Worm (Caenorhabditis elegans) whole organism, L3 larva: ENCODE results near the gene gop-2.

Experiments
- ZK546.5 ChIP-seq: sonication (generic microtip); optimal IDR thresholded peaks from 2 replicates; lab custom pipeline; 2017; ENCODE audit warnings: missing biosample characterization, missing genetic modification characterization
- ama-1 ChIP-seq: fragments of 150-350 bp; optimal IDR thresholded peaks from 2 replicates; lab custom pipeline; 2018
- ceh-16 ChIP-seq: sonication (generic microtip); optimal IDR thresholded peaks from 2 replicates; lab custom pipeline; 2017; ENCODE audit warnings: missing biosample characterization, missing genetic modification characterization
- ceh-28 ChIP-seq: fragments of 150-350 bp; optimal IDR thresholded peaks from 2 replicates; lab custom pipeline; 2014; ENCODE audit warnings: missing biosample characterization, missing genetic modification reagents, missing genetic modification characterization
- ceh-9 ChIP-seq: sonication (generic microtip); optimal IDR thresholded peaks from 2 replicates; lab custom pipeline; 2018; ENCODE audit warnings: missing biosample characterization, missing genetic modification characterization
- daf-12 ChIP-seq: fragments of 150-350 bp; optimal IDR thresholded peaks from 2 replicates; lab custom pipeline; 2014; ENCODE audit warnings: missing biosample characterization, missing genetic modification reagents, missing genetic modification characterization
- elt-1 ChIP-seq: fragments of 150-350 bp; optimal IDR thresholded peaks from 2 replicates; lab custom pipeline; 2014; ENCODE audit warnings: missing biosample characterization, missing genetic modification characterization
- elt-2 ChIP-seq: sonication (generic microtip); optimal IDR thresholded peaks from 2 replicates; lab custom pipeline; 2016; ENCODE audit warnings: missing genetic modification reagents, mild to moderate bottlenecking, missing genetic modification characterization, missing compliant biosample characterization
- elt-3 ChIP-seq, 3 experiments: fragments of 150-350 bp in 1 of 3; sonication (generic microtip) in 2 of 3; optimal IDR thresholded peaks; 2 replicates in 2 of 3; 4 replicates in 1 of 3; lab custom pipeline; 2014 to 2017; ENCODE audit warnings: missing biosample characterization in 3 of 3, missing genetic modification characterization in 3 of 3
- eor-1 ChIP-seq, 2 experiments: fragments of 150-350 bp; optimal IDR thresholded peaks; 2 replicates each; lab custom pipeline; 2014 to 2018; ENCODE audit warnings: missing biosample characterization in 2 of 2, missing genetic modification characterization in 2 of 2
- fkh-2 ChIP-seq: fragments of 150-350 bp; optimal IDR thresholded peaks from 2 replicates; lab custom pipeline; 2014; ENCODE audit warnings: missing biosample characterization, missing genetic modification reagents, missing genetic modification characterization
- fos-1 ChIP-seq: fragments of 150-350 bp; optimal IDR thresholded peaks from 2 replicates; lab custom pipeline; 2014; ENCODE audit warnings: missing biosample characterization, missing genetic modification characterization
- jun-1 ChIP-seq: fragments of 150-350 bp; optimal IDR thresholded peaks from 2 replicates; lab custom pipeline; 2014; ENCODE audit warnings: missing biosample characterization, missing genetic modification reagents, missing genetic modification characterization
- lin-15B ChIP-seq: fragments of 150-350 bp; optimal IDR thresholded peaks from 2 replicates; lab custom pipeline; 2014; ENCODE audit warnings: missing biosample characterization, missing genetic modification characterization
- lin-39 ChIP-seq: fragments of 150-350 bp; optimal IDR thresholded peaks from 2 replicates; lab custom pipeline; 2018; ENCODE audit warnings: missing biosample characterization, missing genetic modification reagents, missing genetic modification characterization
- lsy-12 ChIP-seq: sonication (generic microtip); optimal IDR thresholded peaks from 2 replicates; lab custom pipeline; 2016; ENCODE audit warnings: mild to moderate bottlenecking, missing genetic modification characterization, missing compliant biosample characterization
- mdl-1 ChIP-seq: fragments of 150-350 bp; optimal IDR thresholded peaks from 2 replicates; lab custom pipeline; 2014; ENCODE audit warnings: missing biosample characterization, missing genetic modification characterization
- mml-1 ChIP-seq: fragments of 150-350 bp; sonication (generic microtip); optimal IDR thresholded peaks from 3 replicates; lab custom pipeline; 2014; ENCODE audit warnings: missing biosample characterization, missing genetic modification characterization
- nfya-1 ChIP-seq: sonication (generic microtip); optimal IDR thresholded peaks from 2 replicates; lab custom pipeline; 2017; ENCODE audit warnings: missing genetic modification characterization, mild to moderate bottlenecking, missing compliant biosample characterization, antibody characterized with exemption, moderate library complexity; ENCODE audit not compliant: insufficient read depth
- nhr-12 ChIP-seq: fragments of 150-350 bp; optimal IDR thresholded peaks from 2 replicates; lab custom pipeline; 2014; ENCODE audit warnings: missing biosample characterization, missing genetic modification characterization
- nhr-237 ChIP-seq: fragments of 150-350 bp; optimal IDR thresholded peaks from 2 replicates; lab custom pipeline; 2014; ENCODE audit warnings: missing biosample characterization, missing genetic modification characterization
- nhr-28 ChIP-seq: fragments of 150-350 bp; optimal IDR thresholded peaks from 2 replicates; lab custom pipeline; 2014; ENCODE audit warnings: missing biosample characterization, missing genetic modification characterization
- nhr-43 ChIP-seq: sonication (generic microtip); optimal IDR thresholded peaks from 2 replicates; lab custom pipeline; 2016; ENCODE audit warnings: mild to moderate bottlenecking, missing genetic modification characterization, missing compliant biosample characterization; ENCODE audit not compliant: poor library complexity, severe bottlenecking
- nhr-67 ChIP-seq: fragments of 150-350 bp; optimal IDR thresholded peaks from 2 replicates; lab custom pipeline; 2014; ENCODE audit warnings: missing biosample characterization, missing genetic modification characterization
- nhr-76 ChIP-seq: fragments of 150-350 bp; sonication (generic microtip); optimal IDR thresholded peaks from 5 replicates; lab custom pipeline; 2014; ENCODE audit warnings: missing biosample characterization, missing genetic modification characterization
- nhr-77 ChIP-seq: fragments of 150-350 bp; optimal IDR thresholded peaks from 2 replicates; lab custom pipeline; 2014; ENCODE audit warnings: missing biosample characterization, missing genetic modification characterization
- pha-4 ChIP-seq: fragments of 150-350 bp; optimal IDR thresholded peaks from 2 replicates; lab custom pipeline; 2014; ENCODE audit warnings: missing biosample characterization, missing genetic modification reagents, missing genetic modification characterization
- pqm-1 ChIP-seq: fragments of 150-350 bp; optimal IDR thresholded peaks from 2 replicates; lab custom pipeline; 2017; ENCODE audit warnings: missing biosample characterization, missing genetic modification characterization, inconsistent platforms
- sea-2 ChIP-seq: fragments of 150-350 bp; sonication (generic microtip); optimal IDR thresholded peaks from 4 replicates; lab custom pipeline; 2014; ENCODE audit warnings: missing biosample characterization, missing genetic modification reagents, missing genetic modification characterization
- snpc-4 ChIP-seq: fragments of 150-350 bp; optimal IDR thresholded peaks from 2 replicates; lab custom pipeline; 2014; ENCODE audit warnings: missing biosample characterization, missing genetic modification characterization
- tbx-2 ChIP-seq: sonication (generic microtip); optimal IDR thresholded peaks from 2 replicates; lab custom pipeline; 2016; ENCODE audit warnings: mild to moderate bottlenecking, missing genetic modification characterization, missing compliant biosample characterization
- unc-39 ChIP-seq: sonication (generic microtip); optimal IDR thresholded peaks from 4 replicates; lab custom pipeline; 2017; ENCODE audit warnings: missing biosample characterization, missing genetic modification characterization
- unc-62 ChIP-seq: fragments of 150-350 bp; sonication (generic microtip); optimal IDR thresholded peaks from 4 replicates; lab custom pipeline; 2014; ENCODE audit warnings: missing biosample characterization, missing genetic modification reagents, missing genetic modification characterization
- ztf-11 ChIP-seq: fragments of 150-350 bp; optimal IDR thresholded peaks from 2 replicates; lab custom pipeline; 2014; ENCODE audit warnings: missing biosample characterization, missing genetic modification characterization

The gop-2 gene

ce11 chrIII:5254108-5254507 lies 4.7 kb upstream of the gop-2 start, which contains the start of the genes sumv-1 and gop-1:
Gene sumv-1 (minus strand): TSS chrIII:5254187.
Gene gop-1 (plus strand): TSS chrIII:5254438.
- no peak for TF ChIP-seq nhr-12 (tag; lab: Kevin White, UChicago)
- no peak for TF ChIP-seq ztf-11 (tag; lab: Kevin White, UChicago)
- peak; percentile 42 for TF ChIP-seq pha-4 (tag; lab: Kevin White, UChicago)
- TF ChIP-seq, all 47 proteins: peak for 1

DNA sequence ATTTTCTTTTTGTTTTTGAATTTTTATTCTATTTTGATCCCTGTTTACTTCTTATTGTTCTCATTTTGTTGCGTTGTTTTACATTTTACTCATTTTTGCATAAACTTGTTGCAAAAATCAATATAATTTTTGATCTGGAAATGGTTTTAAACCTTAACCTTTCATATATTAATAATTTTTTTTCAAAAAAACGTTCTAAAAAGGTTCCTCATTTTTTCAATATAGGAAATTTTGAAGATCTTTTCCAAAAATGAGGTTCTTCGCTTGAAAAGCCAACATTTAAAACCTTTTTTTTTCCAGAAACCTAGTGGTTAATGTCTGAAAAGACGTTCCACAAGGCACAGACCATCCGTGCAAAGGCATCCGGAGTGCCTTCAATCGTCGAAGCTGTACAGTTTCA lies 1.6 kb downstream of the gop-2 start, which contains the start of gene gop-3:
gop-3 (plus strand) TSS at position 301 of the 400 bp plus-strand sequence.
- no peak for TF ChIP-seq fos-1 (tag; lab: Kevin White, UChicago)
- TF ChIP-seq snpc-4 (tag; lab: Kevin White, UChicago), result no peak
- no peak for TF ChIP-seq sea-2 (GFP tag; lab: Kevin White, UChicago)
- no peak for TF ChIP-seq ZK546.5 (tag; lab: Kevin White, UChicago)
- TF ChIP-seq mml-1 (tag; lab: Kevin White, UChicago), result no peak
- no peak for TF ChIP-seq mdl-1 (tag; lab: Kevin White, UChicago)
- TF ChIP-seq ztf-11 (tag; lab: Kevin White, UChicago), result no peak
- TF ChIP-seq eor-1 (tag; optimal IDR thresholded peaks at IDR 0.05; lab: Kevin White, UChicago), result no peak
- TF ChIP-seq lsy-12, result no peak
- TF ChIP-seq unc-39 (tag; lab: Kevin White, UChicago), result no peak
- TF ChIP-seq elt-3 (tag; optimal IDR thresholded peaks at IDR 0.05; lab: Kevin White, UChicago), result no peak
- TF ChIP-seq lin-39, result no peak
- no peak for TF ChIP-seq ceh-28 (tag; lab: Kevin White, UChicago)
- no peak for TF ChIP-seq ama-1 (lab: Kevin White, UChicago)
- TF ChIP-seq elt-1 (tag; lab: Kevin White, UChicago), result no peak

DNA sequence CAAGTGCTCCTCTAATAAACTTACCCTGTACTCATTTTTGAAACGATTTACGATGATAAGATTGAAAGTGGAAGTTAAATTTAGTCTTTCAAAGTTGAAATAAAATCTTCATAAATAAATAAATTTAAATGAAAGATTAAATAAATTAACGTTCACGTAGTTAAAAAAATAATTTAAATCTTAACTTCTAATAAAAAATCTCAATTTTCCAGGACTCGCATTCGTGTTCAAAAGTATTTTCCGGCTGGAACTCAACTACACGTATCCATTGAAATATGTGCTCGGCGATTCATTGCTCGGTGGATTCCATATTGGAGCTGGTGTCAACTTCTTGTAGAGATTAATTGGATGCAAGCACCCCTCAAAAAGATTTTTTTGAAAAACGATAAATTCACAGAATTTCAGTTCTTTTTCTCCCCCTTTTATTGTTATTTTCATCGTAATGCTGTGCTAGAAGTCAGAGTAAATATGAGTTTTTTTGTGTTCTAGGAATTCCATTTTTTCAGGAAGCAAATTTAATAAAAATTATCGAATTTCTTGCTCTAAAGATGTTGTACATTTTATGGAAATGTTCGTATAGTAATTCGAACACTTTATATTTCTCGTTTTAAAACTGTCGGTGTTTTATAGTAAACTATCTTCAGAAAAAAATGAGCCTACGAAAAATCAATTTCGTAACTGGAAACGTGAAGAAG lies 4.6 kb downstream of the gop-2 start, which contains the start of the genes C34E10.9 and hap-1:
C34E10.9 (minus strand) TSS at position 101 of the 695 bp plus-strand sequence.
hap-1 (plus strand) TSS at position 645 of the 695 bp plus-strand sequence.
- TF ChIP-seq ztf-11 (tag; lab: Kevin White, UChicago), result no peak
- TF ChIP-seq lsy-12, result no peak
- no peak for TF ChIP-seq ceh-28 (tag; lab: Kevin White, UChicago)
- TF ChIP-seq ceh-9 (tag; lab: Kevin White, UChicago), result no peak
- no peak for TF ChIP-seq unc-62

- no peak for TF ChIP-seq elt-1 (tag; lab: Kevin White, UChicago)
- no peak for TF ChIP-seq nhr-77
- no peak for TF ChIP-seq sea-2 (GFP tag; lab: Kevin White, UChicago)
- TF ChIP-seq ztf-11 (tag; lab: Kevin White, UChicago), result no peak
- TF ChIP-seq elt-3 (tag; optimal IDR thresholded peaks at IDR 0.05; lab: Kevin White, UChicago), result no peak
- TF ChIP-seq nhr-76 (tag; lab: Kevin White, UChicago), result no peak
- no peak for TF ChIP-seq ceh-16 (tag; lab: Kevin White, UChicago)
- TF ChIP-seq fkh-2, result no peak
- no peak for TF ChIP-seq unc-62
- no peak for TF ChIP-seq pha-4 (tag; lab: Kevin White, UChicago)
- TF ChIP-seq mdl-1 (tag; lab: Kevin White, UChicago), result no peak
- TF ChIP-seq tbx-2 (tag; lab: Kevin White, UChicago), result no peak
- TF ChIP-seq lin-39, result no peak
These were observed 6.0 kb downstream of the gop-2 start, which contains the start of gene gro-1 for ce11 chrIII:5264813-5265212. Gene gro-1 (plus strand): TSS chrIII:5265113.

- TF ChIP-seq daf-12 (no peak), sea-2 (GFP tag; lab: Kevin White, UChicago) (no peak), pha-4 (tag; lab: Kevin White, UChicago) (peak; percentile 57), snpc-4 (tag; lab: Kevin White, UChicago) (no peak), fos-1 (tag; lab: Kevin White, UChicago) (no peak), nfya-1 (tag; lab: Kevin White, UChicago) (no peak), jun-1 (tag; lab: Kevin White, UChicago) (no peak), lin-15B (no peak), nhr-12 (tag; lab: Kevin White, UChicago) (no peak), ceh-9 (tag; lab: Kevin White, UChicago) (no peak), eor-1 (tag; optimal IDR thresholded peaks at IDR 0.05; lab: Kevin White, UChicago) (no peak), elt-3 (tag; optimal IDR thresholded peaks at IDR 0.05; lab: Kevin White, UChicago) (no peak), ama-1 (lab: Kevin White, UChicago) (peak; percentile 15), nhr-67 (tag; lab: Kevin White, UChicago) (no peak), unc-62 (no peak), nhr-77 (no peak), ceh-28 (tag; lab: Kevin White, UChicago) (no peak), mdl-1 (tag; lab: Kevin White, UChicago) (no peak), nhr-43 (tag; lab: Kevin White, UChicago) (no peak), elt-2 (peak; percentile 57), ztf-11 (tag; lab: Kevin White, UChicago) (no peak), nhr-28 (tag; lab: Kevin White, UChicago) (no peak), tbx-2 (tag; lab: Kevin White, UChicago) (no peak), elt-1 (tag; lab: Kevin White, UChicago) (no peak), pqm-1 (tag; lab: Kevin White, UChicago) (peak; percentile 74), lsy-12 (no peak), nhr-237 (tag; lab: Kevin White, UChicago) (no peak), nhr-76 (tag; lab: Kevin White, UChicago) (no peak)
These were observed 8.5 kb downstream of the gop-2 start, which contains the start of gene ZC395.5 for ce11 chrIII:5267217-5267906. Gene ZC395.5 (plus strand): TSS chrIII:5267848.
